Fruit fly (Drosophila melanogaster) whole organism, embryonic: ENCODE data around the gene mRpL20.

Source experiments
- CG10321 ChIP-seq: fragments of 200-800 bp; sonication (Bioruptor generic); IDR thresholded peaks from 2 replicates; pipeline ENCODE4 v1.3.6; 2022; ENCODE audit warnings: missing biosample characterization, missing genetic modification characterization
- CG11085 ChIP-seq: fragments of 200-800 bp; sonication (Bioruptor generic); IDR thresholded peaks from 2 replicates; pipeline ENCODE4 v1.3.6; 2022; ENCODE audit warnings: missing biosample characterization, missing genetic modification characterization
- CG11456 ChIP-seq: fragments of 200-800 bp; sonication (Bioruptor generic); IDR thresholded peaks from 3 replicates; pipeline ENCODE4 v1.3.6; 2022; ENCODE audit warnings: missing biosample characterization, missing genetic modification characterization
- CG14860 ChIP-seq: fragments of 200-800 bp; sonication (Bioruptor generic); IDR thresholded peaks from 3 replicates; pipeline ENCODE4 v1.3.6; 2022; ENCODE audit warnings: missing biosample characterization, missing genetic modification characterization; ENCODE audit not compliant: partially characterized antibody
- CG15011 ChIP-seq: fragments of 200-800 bp; sonication (Bioruptor generic); optimal IDR thresholded peaks from 3 replicates; lab custom pipeline; 2018; ENCODE audit warnings: missing biosample characterization, mild to moderate bottlenecking, missing genetic modification characterization
- CG1603 ChIP-seq: fragments of 200-800 bp; sonication (Bioruptor generic); optimal IDR thresholded peaks from 2 replicates; lab custom pipeline; 2019; ENCODE audit warnings: missing biosample characterization, mild to moderate bottlenecking, missing genetic modification characterization, moderate library complexity
- CG17328 ChIP-seq: fragments of 200-800 bp; sonication (Bioruptor generic); IDR thresholded peaks from 2 replicates; pipeline ENCODE4 v1.3.6; 2022; ENCODE audit warnings: missing biosample characterization, missing genetic modification characterization
- CG17385 ChIP-seq: fragments of 200-800 bp; sonication (Bioruptor generic); optimal IDR thresholded peaks from 3 replicates; lab custom pipeline; 2018; ENCODE audit warnings: missing biosample characterization, mild to moderate bottlenecking, missing genetic modification characterization
- CG2678 ChIP-seq: fragments of 200-800 bp; sonication (Bioruptor generic); optimal IDR thresholded peaks from 3 replicates; lab custom pipeline; 2019; ENCODE audit warnings: missing biosample characterization, mild to moderate bottlenecking, missing genetic modification characterization, moderate library complexity
- CG31388 ChIP-seq: fragments of 200-800 bp; sonication (Bioruptor generic); optimal IDR thresholded peaks from 2 replicates; lab custom pipeline; 2016; ENCODE audit warnings: missing biosample characterization, missing genetic modification characterization
- CG3995 ChIP-seq: fragments of 200-800 bp; sonication (Bioruptor generic); optimal IDR thresholded peaks from 3 replicates; lab custom pipeline; 2016; ENCODE audit warnings: missing biosample characterization, missing genetic modification characterization
- CG42726 ChIP-seq: fragments of 200-800 bp; sonication (Bioruptor generic); IDR thresholded peaks from 2 replicates; pipeline ENCODE4 v1.3.6; 2022; ENCODE audit warnings: missing biosample characterization, missing genetic modification characterization; ENCODE audit not compliant: partially characterized antibody
- CG4424 ChIP-seq: fragments of 200-800 bp; sonication (Bioruptor generic); optimal IDR thresholded peaks from 3 replicates; lab custom pipeline; 2016; ENCODE audit warnings: missing biosample characterization, missing genetic modification characterization
- CG4730 ChIP-seq: fragments of 200-800 bp; sonication (Bioruptor generic); IDR thresholded peaks from 2 replicates; pipeline ENCODE4 v1.3.6; 2022; ENCODE audit warnings: missing biosample characterization, missing genetic modification characterization
- CG6791 ChIP-seq: fragments of 200-800 bp; sonication (Bioruptor generic); IDR thresholded peaks from 3 replicates; pipeline ENCODE4 v1.3.6; 2022; ENCODE audit warnings: missing biosample characterization, missing genetic modification characterization; ENCODE audit not compliant: partially characterized antibody
- CG7928 ChIP-seq: fragments of 200-800 bp; sonication (Bioruptor generic); optimal IDR thresholded peaks from 2 replicates; lab custom pipeline; 2017; ENCODE audit warnings: missing biosample characterization, mild to moderate bottlenecking, missing genetic modification characterization
- CG7963 ChIP-seq: fragments of 200-800 bp; sonication (Bioruptor generic); IDR thresholded peaks from 3 replicates; pipeline ENCODE4 v1.3.6; 2022; ENCODE audit warnings: missing biosample characterization, missing genetic modification characterization; ENCODE audit not compliant: partially characterized antibody
- CG8924 ChIP-seq: fragments of 200-800 bp; optimal IDR thresholded peaks from 3 replicates; lab custom pipeline; 2019; ENCODE audit warnings: missing biosample characterization, mild to moderate bottlenecking, missing genetic modification characterization, moderate library complexity
- D19A ChIP-seq: fragments of 200-800 bp; optimal IDR thresholded peaks from 3 replicates; lab custom pipeline; 2019; ENCODE audit warnings: missing biosample characterization, mild to moderate bottlenecking, missing genetic modification characterization, moderate library complexity
- Deaf1 ChIP-seq: fragments of 200-800 bp; optimal IDR thresholded peaks from 3 replicates; lab custom pipeline; 2019; ENCODE audit warnings: missing biosample characterization, mild to moderate bottlenecking, missing genetic modification characterization, moderate library complexity
- Dfd ChIP-seq, 2 experiments: fragments of >200 bp; optimal IDR thresholded peaks; 2 replicates each; lab custom pipeline; 2017; ENCODE audit warnings: missing biosample characterization in 2 of 2, missing genetic modification characterization in 2 of 2
- Fer3 ChIP-seq: fragments of 200-800 bp; sonication (Bioruptor generic); optimal IDR thresholded peaks from 2 replicates; lab custom pipeline; 2018; ENCODE audit warnings: missing biosample characterization, mild to moderate bottlenecking, missing genetic modification characterization, moderate library complexity
- H15 ChIP-seq: fragments of 200-800 bp; sonication (Bioruptor generic); IDR thresholded peaks from 3 replicates; pipeline ENCODE4 v1.3.6; 2022; ENCODE audit warnings: missing biosample characterization, missing genetic modification characterization
- Med ChIP-seq: fragments of 200-800 bp; sonication (Bioruptor generic); peaks from one replicate; lab custom pipeline; 2016; ENCODE audit warnings: missing biosample characterization, missing genetic modification characterization, mild to moderate bottlenecking, inconsistent platforms, moderate library complexity
- Mrtf ChIP-seq: fragments of 200-800 bp; sonication (Bioruptor generic); IDR thresholded peaks from 3 replicates; pipeline ENCODE4 v1.3.6; 2022; ENCODE audit warnings: missing biosample characterization, missing genetic modification characterization
- Scr ChIP-seq: fragments of 200-800 bp; sonication (Bioruptor generic); IDR thresholded peaks from 2 replicates; pipeline ENCODE4 v1.3.6; 2022; ENCODE audit warnings: missing biosample characterization, missing genetic modification characterization; ENCODE audit not compliant: partially characterized antibody
- Sox102F ChIP-seq: fragments of 200-800 bp; sonication (Bioruptor generic); optimal IDR thresholded peaks from 2 replicates; lab custom pipeline; 2018; ENCODE audit warnings: missing biosample characterization, mild to moderate bottlenecking, missing genetic modification characterization, moderate library complexity
- amos ChIP-seq: fragments of 200-800 bp; sonication (Bioruptor generic); IDR thresholded peaks from 2 replicates; pipeline ENCODE4 v1.3.6; 2022; ENCODE audit warnings: missing biosample characterization, missing genetic modification characterization; ENCODE audit not compliant: partially characterized antibody
- cad ChIP-seq: fragments of >200 bp; optimal IDR thresholded peaks from 2 replicates; lab custom pipeline; 2017; ENCODE audit warnings: missing biosample characterization, missing genetic modification characterization
- cg ChIP-seq: fragments of 200-800 bp; sonication (Bioruptor generic); optimal IDR thresholded peaks from 3 replicates; lab custom pipeline; 2019; ENCODE audit warnings: missing biosample characterization, mild to moderate bottlenecking, missing genetic modification characterization, moderate library complexity
- chif ChIP-seq, 2 experiments: fragments of 200-800 bp; sonication (Bioruptor generic); optimal IDR thresholded peaks; 3 replicates each; lab custom pipeline; 2016; ENCODE audit warnings: missing biosample characterization in 2 of 2, missing genetic modification characterization in 2 of 2
- chm ChIP-seq: fragments of 200-800 bp; sonication (Bioruptor generic); IDR thresholded peaks from 2 replicates; pipeline ENCODE4 v1.3.6; 2022; ENCODE audit warnings: missing biosample characterization, missing genetic modification characterization
- croc ChIP-seq: fragments of 200-800 bp; sonication (Bioruptor generic); conservative IDR thresholded peaks from 3 replicates; pipeline ENCODE4 v1.3.6; 2022; ENCODE audit warnings: missing biosample characterization, missing genetic modification characterization
- dati ChIP-seq: fragments of 200-800 bp; sonication (Bioruptor generic); IDR thresholded peaks from 2 replicates; pipeline ENCODE4 v1.3.6; 2022; ENCODE audit warnings: missing biosample characterization, missing genetic modification characterization
- dmrt99B ChIP-seq: fragments of 200-800 bp; sonication (Bioruptor generic); optimal IDR thresholded peaks from 2 replicates; lab custom pipeline; 2018; ENCODE audit warnings: missing biosample characterization, mild to moderate bottlenecking, missing genetic modification characterization, moderate library complexity
- dysf ChIP-seq: fragments of 200-800 bp; sonication (Bioruptor generic); IDR thresholded peaks from 3 replicates; pipeline ENCODE4 v1.3.6; 2022; ENCODE audit warnings: missing biosample characterization, missing genetic modification characterization
- hbn ChIP-seq: fragments of 200-800 bp; sonication (Bioruptor generic); IDR thresholded peaks from 2 replicates; pipeline ENCODE4 v1.3.6; 2022; ENCODE audit warnings: missing biosample characterization, missing genetic modification characterization; ENCODE audit not compliant: partially characterized antibody
- klu ChIP-seq: fragments of 200-800 bp; sonication (Bioruptor generic); IDR thresholded peaks from 2 replicates; pipeline ENCODE4 v1.3.6; 2022; ENCODE audit warnings: missing biosample characterization, missing genetic modification characterization
- prd ChIP-seq, 3 experiments: fragments of >200 bp in 2 of 3; fragments of 200-800 bp in 1 of 3; sonication (Bioruptor generic) in 1 of 3; optimal IDR thresholded peaks in 2 of 3; IDR thresholded peaks in 1 of 3; 2 replicates in 2 of 3; 3 replicates in 1 of 3; pipeline versions ENCODE4 v1.3.6 to Lab custom; 2017 to 2022; ENCODE audit warnings: missing biosample characterization in 1 of 3, missing genetic modification characterization in 1 of 3
- ro ChIP-seq: fragments of 200-800 bp; sonication (Bioruptor generic); IDR thresholded peaks from 2 replicates; pipeline ENCODE4 v1.3.6; 2022; ENCODE audit warnings: missing biosample characterization, missing genetic modification characterization
- row ChIP-seq: fragments of 200-800 bp; sonication (Bioruptor generic); IDR thresholded peaks from 3 replicates; pipeline ENCODE4 v1.3.6; 2022; ENCODE audit warnings: missing biosample characterization, missing genetic modification characterization
- sd ChIP-seq: fragments of 200-800 bp; sonication (Bioruptor generic); optimal IDR thresholded peaks from 3 replicates; lab custom pipeline; 2018; ENCODE audit warnings: missing biosample characterization, mild to moderate bottlenecking, missing genetic modification characterization, moderate library complexity
- sens ChIP-seq: fragments of 200-800 bp; sonication (Bioruptor generic); peaks from one replicate; lab custom pipeline; 2016; ENCODE audit warnings: missing biosample characterization, missing genetic modification characterization
- tin ChIP-seq: fragments of 200-800 bp; sonication (Bioruptor generic); optimal IDR thresholded peaks from 3 replicates; lab custom pipeline; 2016; ENCODE audit warnings: missing biosample characterization, missing genetic modification characterization
- tio ChIP-seq: fragments of 200-800 bp; sonication (Bioruptor generic); optimal IDR thresholded peaks from 2 replicates; lab custom pipeline; 2017; ENCODE audit warnings: missing biosample characterization, missing genetic modification characterization, inconsistent platforms
- unc-4 ChIP-seq: fragments of 200-800 bp; sonication (Bioruptor generic); IDR thresholded peaks from 2 replicates; pipeline ENCODE4 v1.3.6; 2022; ENCODE audit warnings: missing biosample characterization, missing genetic modification characterization; ENCODE audit not compliant: partially characterized antibody
- zf30C ChIP-seq: fragments of 200-800 bp; sonication (Bioruptor generic); optimal IDR thresholded peaks from 3 replicates; lab custom pipeline; 2018; ENCODE audit warnings: missing biosample characterization, mild to moderate bottlenecking, missing genetic modification characterization
- zfh2 ChIP-seq: fragments of 200-800 bp; sonication (Bioruptor generic); optimal IDR thresholded peaks from 2 replicates; lab custom pipeline; 2016; ENCODE audit warnings: missing biosample characterization, missing genetic modification characterization

Gene mRpL20

DNA sequence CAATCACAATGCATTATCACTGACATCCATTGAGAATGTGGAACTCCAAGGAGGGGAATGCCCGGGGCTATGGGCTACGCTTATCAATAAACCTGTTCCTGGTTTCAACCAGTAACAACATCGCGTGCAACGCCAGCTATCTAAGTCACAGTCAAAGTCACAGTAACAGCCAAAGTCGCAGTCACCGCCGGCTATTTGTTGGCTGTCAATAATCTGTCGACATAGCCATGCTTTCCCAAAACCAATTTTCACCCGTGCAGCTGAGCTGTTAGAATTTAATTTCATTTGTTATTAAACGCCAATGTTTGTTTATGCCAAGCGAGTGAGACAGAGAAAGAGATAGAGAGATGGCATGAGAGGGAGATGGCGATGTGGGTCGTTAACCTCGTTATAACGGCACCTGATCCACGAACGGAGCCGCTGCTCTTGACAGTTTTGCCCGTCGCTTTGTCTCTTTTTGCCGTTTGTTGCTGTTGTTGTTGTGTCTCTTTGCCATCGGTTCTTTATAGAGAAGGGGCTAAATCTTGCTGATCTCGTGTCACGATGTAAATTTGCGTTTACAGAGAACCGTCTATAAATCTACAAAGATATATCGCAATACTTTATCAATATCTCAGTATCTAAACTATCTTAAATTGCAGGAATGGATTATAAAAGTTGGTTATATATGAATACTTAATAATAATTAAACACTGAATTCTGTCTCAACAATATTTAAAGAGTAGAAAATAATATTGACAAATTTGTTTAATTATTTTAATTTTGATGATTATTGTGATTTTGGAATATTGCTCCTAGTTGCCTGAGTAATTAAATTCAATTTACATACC lies 14.6 kb upstream of the mRpL20 start:
- TF ChIP-seq CG14860 (GFP tag; lab: Robert Waterston, UW), result no peak
- no peak for TF ChIP-seq cad (GFP tag; lab: Kevin White, UChicago)
- TF ChIP-seq CG17328, result 0 out of 2 replicates have a peak, but pooled peaks have one; percentile 44
- TF ChIP-seq dysf, result 0 out of 3 replicates have a peak, but pooled peaks have one; percentile 28
- TF ChIP-seq tin (GFP tag; lab: Kevin White, UChicago), result no peak
- TF ChIP-seq row (GFP tag; lab: Robert Waterston, UW), result peak; percentile 54
- no peak for TF ChIP-seq dati (GFP tag; lab: Robert Waterston, UW)
- no peak for TF ChIP-seq CG10321
- TF ChIP-seq unc-4 (GFP tag; lab: Robert Waterston, UW), result peak; percentile 35; the same call in 1 of the 2 replicates
- peak; percentile 85 for TF ChIP-seq sens (GFP tag; lab: Kevin White, UChicago)
- peak; percentile 57 for TF ChIP-seq Med (GFP tag; lab: Kevin White, UChicago)
- TF ChIP-seq zf30C (GFP tag; lab: Kevin White, UChicago), result no peak
- no peak for TF ChIP-seq ro
- TF ChIP-seq sd (tag; lab: Kevin White, UChicago), result peak; percentile 22
- no peak for TF ChIP-seq Mrtf (GFP tag; lab: Robert Waterston, UW)
- TF ChIP-seq CG8924 (tag; lab: Kevin White, UChicago), result peak; percentile 18
- TF ChIP-seq H15, result no peak
- no peak for TF ChIP-seq CG42726 (GFP tag; lab: Robert Waterston, UW)
- peak; percentile 9 for TF ChIP-seq tio (GFP tag; lab: Kevin White, UChicago)
- TF ChIP-seq CG31388 (GFP tag; lab: Kevin White, UChicago), result no peak
- no peak for TF ChIP-seq CG17385 (GFP tag; lab: Kevin White, UChicago)
- peak; percentile 45; the same call in 1 of the 2 replicates for TF ChIP-seq chm (GFP tag; lab: Robert Waterston, UW)
- TF ChIP-seq chif (GFP tag; optimal IDR thresholded peaks at IDR 0.05; lab: Kevin White, UChicago), result no peak
- TF ChIP-seq Sox102F (GFP tag; lab: Kevin White, UChicago), result no peak
- no peak for TF ChIP-seq Deaf1 (tag; lab: Kevin White, UChicago)
- peak; percentile 65 for TF ChIP-seq Scr (GFP tag; lab: Robert Waterston, UW)
- TF ChIP-seq amos (GFP tag; lab: Robert Waterston, UW), result peak; percentile 7; the same call in 1 of the 2 replicates
- TF ChIP-seq CG1603, result peak; percentile 51
- TF ChIP-seq dmrt99B (tag; lab: Kevin White, UChicago), result no peak
- peak; percentile 96 for TF ChIP-seq CG3995 (GFP tag; lab: Kevin White, UChicago)
- no peak for TF ChIP-seq CG7963 (GFP tag; lab: Robert Waterston, UW)
- no peak for TF ChIP-seq prd (optimal IDR thresholded peaks at IDR 0.05; lab: Kevin White, UChicago)
- TF ChIP-seq prd (GFP tag; IDR thresholded peaks at IDR 0.05; lab: Robert Waterston, UW), result no peak; the same call in 2 of the 3 replicates
- TF ChIP-seq klu, result no peak
- no peak for TF ChIP-seq CG15011 (GFP tag; lab: Kevin White, UChicago)
- TF ChIP-seq croc (GFP tag; lab: Robert Waterston, UW), result no peak
- TF ChIP-seq CG11456, result no peak
- no peak for TF ChIP-seq zfh2 (GFP tag; lab: Kevin White, UChicago)
- TF ChIP-seq cg (GFP tag; lab: Kevin White, UChicago), result no peak
- TF ChIP-seq CG4424 (GFP tag; lab: Kevin White, UChicago), result peak; percentile 22
- no peak for TF ChIP-seq CG4730
- TF ChIP-seq CG7928, result no peak
- TF ChIP-seq Dfd (GFP tag; optimal IDR thresholded peaks at IDR 0.05; lab: Kevin White, UChicago), result no peak
- TF ChIP-seq CG11085, result no peak
- TF ChIP-seq D19A (tag; lab: Kevin White, UChicago), result peak; percentile 23
- TF ChIP-seq CG6791, result peak; percentile 50; the same call in 1 of the 3 replicates
- peak; percentile 42 for TF ChIP-seq CG2678 (tag; lab: Kevin White, UChicago)
- no peak for TF ChIP-seq Fer3 (tag; lab: Kevin White, UChicago)
- TF ChIP-seq hbn (GFP tag; lab: Robert Waterston, UW), result no peak
